Worm (Caenorhabditis elegans): ENCODE measurements around the gene F52G3.5.

ce11 chrX:16976043-16976442, at the start of gene F52G3.5:
- TF ChIP-seq unc-62 (GFP tag; optimal IDR thresholded peaks at IDR 0.05) (no peak), elt-1 (tag; optimal IDR thresholded peaks at IDR 0.05; ENCODE audit: borderline replicate concordance, insufficient read depth) (no peak), lin-32 (GFP tag; optimal IDR thresholded peaks at IDR 0.05) (no peak)
